Worm (Caenorhabditis elegans) whole organism, midembryonic: ENCODE measurements around the gene rib-2.

Experiments used
- T22C8.4 ChIP-seq: fragments of 200-800 bp; sonication (Bioruptor generic); IDR thresholded peaks from 2 replicates; pipeline ENCODE4 v1.3.6; 2022; ENCODE audit warnings: missing genetic modification characterization, missing compliant biosample characterization
- cog-1 ChIP-seq: sonication (generic microtip); optimal IDR thresholded peaks from 2 replicates; lab custom pipeline; 2016; ENCODE audit warnings: missing genetic modification characterization, missing compliant biosample characterization
- flt-1 ChIP-seq: fragments of 200-800 bp; sonication (Bioruptor generic); IDR thresholded peaks from 2 replicates; pipeline ENCODE4 v1.3.6; 2022; ENCODE audit warnings: missing genetic modification characterization, missing compliant biosample characterization
- klf-2 ChIP-seq: fragments of 200-800 bp; sonication (Bioruptor generic); conservative IDR thresholded peaks from 2 replicates; pipeline ENCODE4 v1.3.6; 2022; ENCODE audit warnings: missing genetic modification reagents, missing genetic modification characterization, missing compliant biosample characterization
- med-1 ChIP-seq: sonication (generic microtip); optimal IDR thresholded peaks from 2 replicates; lab custom pipeline; 2017; ENCODE audit warnings: missing genetic modification characterization, mild to moderate bottlenecking, missing compliant biosample characterization, antibody characterized with exemption, missing genetic modification reagents; ENCODE audit not compliant: insufficient read depth
- ref-1 ChIP-seq: fragments of 200-800 bp; sonication (Bioruptor generic); conservative IDR thresholded peaks from 2 replicates; pipeline ENCODE4 v1.3.6; 2022; ENCODE audit warnings: missing genetic modification reagents, missing genetic modification characterization, missing compliant biosample characterization
- tab-1 ChIP-seq: fragments of 200-800 bp; sonication (Bioruptor generic); IDR thresholded peaks from 2 replicates; pipeline ENCODE4 v1.3.6; 2022; ENCODE audit warnings: missing genetic modification characterization, missing compliant biosample characterization
- ztf-23 ChIP-seq: fragments of 200-800 bp; sonication (Bioruptor generic); IDR thresholded peaks from 2 replicates; pipeline ENCODE4 v1.3.6; 2022; ENCODE audit warnings: missing genetic modification reagents, missing genetic modification characterization, missing compliant biosample characterization
- ztf-29 ChIP-seq: fragments of 200-800 bp; sonication (Bioruptor generic); IDR thresholded peaks from 2 replicates; pipeline ENCODE4 v1.3.6; 2022; ENCODE audit warnings: missing genetic modification reagents, missing genetic modification characterization, missing compliant biosample characterization

Gene rib-2

ce11 chrIII:10783052-10783451 is 40.4 kb downstream of the rib-2 start:
- no peak for TF ChIP-seq flt-1 (GFP tag; lab: Robert Waterston, UW)
- no peak for TF ChIP-seq T22C8.4
- TF ChIP-seq ztf-29 (GFP tag; lab: Robert Waterston, UW) = no peak
- no peak for TF ChIP-seq tab-1 (GFP tag; lab: Robert Waterston, UW)
- TF ChIP-seq cog-1 (tag; lab: Kevin White, UChicago) = peak; percentile 8

ce11 chrIII:10791233-10791632 is 48.6 kb downstream of the rib-2 start:
- TF ChIP-seq med-1 (GFP tag; lab: Kevin White, UChicago) = no peak
- peak; percentile 73 for TF ChIP-seq T22C8.4

ce11 chrIII:10794049-10794448 is 51.4 kb downstream of the rib-2 start, which contains the start of gene clec-163:
clec-163 (plus strand) TSS chrIII:10794349.
- TF ChIP-seq ztf-29 (GFP tag; lab: Robert Waterston, UW) (no peak), cog-1 (tag; lab: Kevin White, UChicago) (no peak), med-1 (GFP tag; lab: Kevin White, UChicago) (no peak), klf-2 (GFP tag; lab: Robert Waterston, UW) (no peak), flt-1 (GFP tag; lab: Robert Waterston, UW) (no peak), ztf-23 (GFP tag; lab: Robert Waterston, UW) (no peak), ref-1 (GFP tag; lab: Robert Waterston, UW) (no peak), T22C8.4 (no peak), tab-1 (GFP tag; lab: Robert Waterston, UW) (no peak)
